Fruit fly (Drosophila melanogaster) whole organism, prepupa: ENCODE data around the gene CG12112.

Experiments
- CG10631 ChIP-seq: fragments of 200-800 bp; sonication (Bioruptor generic); optimal IDR thresholded peaks from 2 replicates; lab custom pipeline; 2016; ENCODE audit warnings: missing biosample characterization, missing genetic modification characterization
- CG10669 ChIP-seq: fragments of 200-800 bp; sonication (Bioruptor generic); optimal IDR thresholded peaks from 3 replicates; lab custom pipeline; 2018; ENCODE audit warnings: missing biosample characterization, mild to moderate bottlenecking, missing genetic modification characterization, moderate library complexity
- CG11294 ChIP-seq: fragments of 200-800 bp; sonication (Bioruptor generic); IDR thresholded peaks from 2 replicates; pipeline ENCODE4 v1.3.6; 2022; ENCODE audit warnings: missing biosample characterization, missing genetic modification characterization
- CG11762 ChIP-seq: fragments of 200-800 bp; sonication (Bioruptor generic); optimal IDR thresholded peaks from 3 replicates; lab custom pipeline; 2016; ENCODE audit warnings: missing biosample characterization, missing genetic modification characterization; ENCODE audit not compliant: insufficient read depth
- CG11902 ChIP-seq: fragments of 200-800 bp; sonication (Bioruptor generic); optimal IDR thresholded peaks from 3 replicates; lab custom pipeline; 2016; ENCODE audit warnings: missing biosample characterization, missing genetic modification characterization
- CG15336 ChIP-seq: fragments of 200-800 bp; sonication (Bioruptor generic); IDR thresholded peaks from 2 replicates; pipeline ENCODE4 v1.3.6; 2022; ENCODE audit warnings: missing biosample characterization, missing genetic modification characterization
- CG3032 ChIP-seq: fragments of 200-800 bp; optimal IDR thresholded peaks from 2 replicates; lab custom pipeline; 2019; ENCODE audit warnings: missing biosample characterization, mild to moderate bottlenecking, missing genetic modification characterization, moderate library complexity
- CG31627 ChIP-seq: fragments of 200-800 bp; sonication (Bioruptor generic); optimal IDR thresholded peaks from 3 replicates; lab custom pipeline; 2016; ENCODE audit warnings: missing biosample characterization, missing genetic modification characterization
- CG32006 ChIP-seq: fragments of 200-800 bp; sonication (Bioruptor generic); optimal IDR thresholded peaks from 3 replicates; lab custom pipeline; 2017; ENCODE audit warnings: missing biosample characterization, mild to moderate bottlenecking, missing genetic modification characterization
- CG34406 ChIP-seq: fragments of 200-800 bp; sonication (Bioruptor generic); optimal IDR thresholded peaks from 3 replicates; lab custom pipeline; 2016; ENCODE audit warnings: missing biosample characterization, missing genetic modification characterization
- CG3919 ChIP-seq: fragments of 200-800 bp; sonication (Bioruptor generic); optimal IDR thresholded peaks from 3 replicates; lab custom pipeline; 2016; ENCODE audit warnings: missing biosample characterization, missing genetic modification characterization
- CG4318 ChIP-seq: fragments of 200-800 bp; sonication (Bioruptor generic); optimal IDR thresholded peaks from 3 replicates; lab custom pipeline; 2017; ENCODE audit warnings: missing biosample characterization, mild to moderate bottlenecking, missing genetic modification characterization
- CG6163 ChIP-seq: fragments of 200-800 bp; sonication (Bioruptor generic); IDR thresholded peaks from 3 replicates; pipeline ENCODE4 v1.3.6; 2022; ENCODE audit warnings: missing biosample characterization, missing genetic modification characterization
- CG6276 ChIP-seq: fragments of 200-800 bp; sonication (Bioruptor generic); optimal IDR thresholded peaks from 2 replicates; lab custom pipeline; 2017; ENCODE audit warnings: missing biosample characterization, mild to moderate bottlenecking, missing genetic modification characterization
- CG8119 ChIP-seq: fragments of 200-800 bp; sonication (Bioruptor generic); IDR thresholded peaks from 3 replicates; pipeline ENCODE4 v1.3.6; 2022; ENCODE audit warnings: missing biosample characterization, missing genetic modification characterization
- Eip78C ChIP-seq: fragments of 200-800 bp; sonication (Bioruptor generic); peaks from one replicate; lab custom pipeline; 2016; ENCODE audit warnings: missing biosample characterization, missing genetic modification characterization
- Gug ChIP-seq: fragments of 200-800 bp; sonication (Bioruptor generic); IDR thresholded peaks from 2 replicates; pipeline ENCODE4 v1.3.6; 2022; ENCODE audit warnings: missing biosample characterization, missing genetic modification characterization
- Hr39 ChIP-seq: fragments of 200-800 bp; sonication (Bioruptor generic); optimal IDR thresholded peaks from 2 replicates; lab custom pipeline; 2016; ENCODE audit warnings: missing biosample characterization, missing genetic modification characterization
- Hr4 ChIP-seq: fragments of 200-800 bp; sonication (Bioruptor generic); optimal IDR thresholded peaks from 3 replicates; lab custom pipeline; 2016; ENCODE audit warnings: missing biosample characterization, missing genetic modification characterization
- Lpt ChIP-seq: fragments of 200-800 bp; sonication (Bioruptor generic); optimal IDR thresholded peaks from 3 replicates; lab custom pipeline; 2016; ENCODE audit warnings: missing biosample characterization, missing genetic modification characterization
- Met ChIP-seq: fragments of 200-800 bp; sonication (Bioruptor generic); optimal IDR thresholded peaks from 3 replicates; lab custom pipeline; 2016; ENCODE audit warnings: missing biosample characterization, missing genetic modification characterization
- OdsH ChIP-seq: fragments of 200-800 bp; sonication (Bioruptor generic); optimal IDR thresholded peaks from 3 replicates; lab custom pipeline; 2016; ENCODE audit warnings: missing biosample characterization, missing genetic modification characterization
- Smox ChIP-seq: fragments of 200-800 bp; sonication (Bioruptor generic); optimal IDR thresholded peaks from 3 replicates; lab custom pipeline; 2016; ENCODE audit warnings: missing biosample characterization, missing genetic modification characterization
- Sox102F ChIP-seq: fragments of 200-800 bp; sonication (Bioruptor generic); optimal IDR thresholded peaks from 2 replicates; lab custom pipeline; 2016; ENCODE audit warnings: missing biosample characterization, mild to moderate bottlenecking, missing genetic modification characterization
- Sox14 ChIP-seq: fragments of 200-800 bp; sonication (Bioruptor generic); optimal IDR thresholded peaks from 3 replicates; lab custom pipeline; 2016; ENCODE audit warnings: missing biosample characterization, missing genetic modification characterization
- Sox15 ChIP-seq: fragments of 200-800 bp; sonication (Bioruptor generic); optimal IDR thresholded peaks from 3 replicates; lab custom pipeline; 2016; ENCODE audit warnings: missing biosample characterization, missing genetic modification characterization
- achi ChIP-seq: fragments of 200-800 bp; sonication (Bioruptor generic); optimal IDR thresholded peaks from 3 replicates; lab custom pipeline; 2016; ENCODE audit warnings: missing biosample characterization, missing genetic modification characterization
- acj6 ChIP-seq: fragments of 200-800 bp; sonication (Bioruptor generic); optimal IDR thresholded peaks from 3 replicates; lab custom pipeline; 2016; ENCODE audit warnings: missing biosample characterization, missing genetic modification characterization
- cyc ChIP-seq: fragments of 200-800 bp; sonication (Bioruptor generic); optimal IDR thresholded peaks from 3 replicates; lab custom pipeline; 2016; ENCODE audit warnings: missing biosample characterization, missing genetic modification characterization
- dac ChIP-seq: fragments of 200-800 bp; sonication (Bioruptor generic); optimal IDR thresholded peaks from 2 replicates; lab custom pipeline; 2017; ENCODE audit warnings: missing biosample characterization, mild to moderate bottlenecking, missing genetic modification characterization
- eg ChIP-seq: fragments of 200-800 bp; sonication (Bioruptor generic); IDR thresholded peaks from 3 replicates; pipeline ENCODE4 v1.3.6; 2022; ENCODE audit warnings: missing biosample characterization, missing genetic modification characterization
- esn ChIP-seq: fragments of 200-800 bp; sonication (Bioruptor generic); optimal IDR thresholded peaks from 2 replicates; lab custom pipeline; 2016; ENCODE audit warnings: missing biosample characterization, mild to moderate bottlenecking, missing genetic modification characterization, moderate library complexity
- fd59A ChIP-seq: fragments of 200-800 bp; sonication (Bioruptor generic); optimal IDR thresholded peaks from 2 replicates; lab custom pipeline; 2017; ENCODE audit warnings: missing biosample characterization, mild to moderate bottlenecking, missing genetic modification characterization, missing genetic modification reagents
- fd85E ChIP-seq: fragments of 200-800 bp; sonication (Bioruptor generic); optimal IDR thresholded peaks from 3 replicates; lab custom pipeline; 2016; ENCODE audit warnings: missing biosample characterization, missing genetic modification characterization
- net ChIP-seq: fragments of 200-800 bp; sonication (Bioruptor generic); optimal IDR thresholded peaks from 3 replicates; lab custom pipeline; 2016; ENCODE audit warnings: missing biosample characterization, missing genetic modification characterization
- pdm3 ChIP-seq: fragments of 200-800 bp; sonication (Bioruptor generic); optimal IDR thresholded peaks from 3 replicates; lab custom pipeline; 2016; ENCODE audit warnings: missing biosample characterization, missing genetic modification characterization
- salr ChIP-seq, 2 experiments: fragments of 200-800 bp; sonication (Bioruptor generic); optimal IDR thresholded peaks; 3 replicates each; lab custom pipeline; 2016 to 2018; ENCODE audit warnings: missing biosample characterization in 2 of 2, missing genetic modification characterization in 2 of 2, mild to moderate bottlenecking in 1 of 2
- spab ChIP-seq: fragments of 200-800 bp; sonication (Bioruptor generic); optimal IDR thresholded peaks from 2 replicates; lab custom pipeline; 2017; ENCODE audit warnings: missing biosample characterization, mild to moderate bottlenecking, missing genetic modification characterization, missing genetic modification reagents
- ss ChIP-seq, 2 experiments: fragments of 200-800 bp; sonication (Bioruptor generic); optimal IDR thresholded peaks; 2 replicates in 1 of 2; 3 replicates in 1 of 2; lab custom pipeline; 2017 to 2018; ENCODE audit warnings: mild to moderate bottlenecking in 2 of 2, missing biosample characterization in 2 of 2, missing genetic modification characterization in 2 of 2, moderate library complexity in 1 of 2
- svp ChIP-seq: fragments of 200-800 bp; sonication (Bioruptor generic); peaks from one replicate; lab custom pipeline; 2016; ENCODE audit warnings: missing biosample characterization, missing genetic modification characterization
- topi ChIP-seq: fragments of 200-800 bp; sonication (Bioruptor generic); optimal IDR thresholded peaks from 3 replicates; lab custom pipeline; 2016; ENCODE audit warnings: missing biosample characterization, missing genetic modification characterization

CG12112 gene

DNA sequence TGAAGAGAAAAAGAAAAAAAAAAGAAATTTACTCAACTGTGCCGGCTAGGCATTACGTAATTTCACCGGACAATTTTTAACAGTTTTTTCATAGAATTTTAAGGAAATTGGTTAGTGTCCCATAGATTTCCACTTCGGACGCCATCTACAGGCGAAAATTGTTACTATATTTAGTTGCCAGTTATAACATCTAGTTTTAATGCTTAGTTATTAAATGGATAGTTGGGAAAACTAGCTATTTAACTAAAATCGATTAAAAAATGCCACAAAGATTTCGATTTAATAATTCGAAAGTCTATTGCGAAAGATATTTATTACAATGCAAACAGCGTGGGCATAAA lies 25.7 kb downstream of the CG12112 start:
- TF ChIP-seq CG6163 (GFP tag; lab: Robert Waterston, UW) (no peak), CG8119 (GFP tag; lab: Robert Waterston, UW) (no peak), fd59A (GFP tag; lab: Kevin White, UChicago) (no peak), ss (GFP tag; optimal IDR thresholded peaks at IDR 0.05; lab: Kevin White, UChicago) (no peak), esn (GFP tag; lab: Kevin White, UChicago) (no peak), eg (GFP tag; lab: Robert Waterston, UW) (no peak), spab (GFP tag; lab: Kevin White, UChicago) (no peak), Sox15 (GFP tag; lab: Kevin White, UChicago) (no peak)

dm6 chrX:8533589-8534320 lies 26.2 kb downstream of the CG12112 start:
- peak; percentile 56 for TF ChIP-seq net (GFP tag; lab: Kevin White, UChicago)
- no peak for TF ChIP-seq fd85E
- TF ChIP-seq Met: no peak
- peak; percentile 78 for TF ChIP-seq Gug (GFP tag; lab: Robert Waterston, UW)
- TF ChIP-seq CG6276 (GFP tag; lab: Kevin White, UChicago): peak; percentile 75
- peak; percentile 30 for TF ChIP-seq svp (GFP tag; lab: Kevin White, UChicago)
- TF ChIP-seq CG11762 (GFP tag; lab: Kevin White, UChicago): no peak
- peak; percentile 96 for TF ChIP-seq eg (GFP tag; lab: Robert Waterston, UW)
- TF ChIP-seq esn (GFP tag; lab: Kevin White, UChicago): peak; percentile 8
- TF ChIP-seq CG32006 (GFP tag; lab: Kevin White, UChicago): peak; percentile 76
- peak; percentile 88 for TF ChIP-seq CG6163 (GFP tag; lab: Robert Waterston, UW)
- TF ChIP-seq Smox (GFP tag; lab: Kevin White, UChicago): no peak
- TF ChIP-seq Lpt: peak; percentile 52
- no peak for TF ChIP-seq CG34406 (GFP tag; lab: Kevin White, UChicago)
- peak; percentile 88 for TF ChIP-seq CG11294 (GFP tag; lab: Robert Waterston, UW)
- TF ChIP-seq topi (GFP tag; lab: Kevin White, UChicago): peak; percentile 9
- TF ChIP-seq CG4318 (GFP tag; lab: Kevin White, UChicago): peak; percentile 48
- no peak for TF ChIP-seq dac (GFP tag; lab: Kevin White, UChicago)
- TF ChIP-seq CG15336 (GFP tag; lab: Robert Waterston, UW): peak; percentile 90
- no peak for TF ChIP-seq Sox102F (GFP tag; lab: Kevin White, UChicago)
- TF ChIP-seq CG31627 (GFP tag; lab: Kevin White, UChicago): peak; percentile 31
- peak; percentile 43 for TF ChIP-seq CG3919 (GFP tag; lab: Kevin White, UChicago)
- TF ChIP-seq Hr39: peak; percentile 15
- TF ChIP-seq achi (GFP tag; lab: Kevin White, UChicago): peak; percentile 47
- peak; percentile 41 for TF ChIP-seq Sox14 (GFP tag; lab: Kevin White, UChicago)
- TF ChIP-seq CG3032 (tag; lab: Kevin White, UChicago): peak; percentile 0
- TF ChIP-seq OdsH (GFP tag; lab: Kevin White, UChicago): peak; percentile 63
- peak; percentile 43 for TF ChIP-seq acj6 (GFP tag; lab: Kevin White, UChicago)
- TF ChIP-seq Sox15 (GFP tag; lab: Kevin White, UChicago): no peak
- peak; percentile 0 for TF ChIP-seq CG10669 (GFP tag; lab: Kevin White, UChicago)
- TF ChIP-seq cyc: peak; percentile 14
- peak in 1 of 2 experiments; percentile 65 for TF ChIP-seq salr (GFP tag; optimal IDR thresholded peaks at IDR 0.05; lab: Kevin White, UChicago)
- peak; percentile 74 for TF ChIP-seq Eip78C (GFP tag; lab: Kevin White, UChicago)
- peak; percentile 59 for TF ChIP-seq pdm3
- TF ChIP-seq CG11902 (GFP tag; lab: Kevin White, UChicago): no peak
- peak; percentile 81 for TF ChIP-seq CG8119 (GFP tag; lab: Robert Waterston, UW)
- peak; percentile 32 for TF ChIP-seq CG10631
- TF ChIP-seq Hr4 (GFP tag; lab: Kevin White, UChicago): peak; percentile 76
